Worm (Caenorhabditis elegans): ENCODE results near the gene hrg-7.

Gene hrg-7

ce11 chrV:12741684-12742083, at the start of gene hrg-7:
Gene hrg-7 (plus strand): TSS chrV:12742041.
- TF ChIP-seq ceh-9 (tag; optimal IDR thresholded peaks at IDR 0.05) (no peak), eyg-1 (tag; optimal IDR thresholded peaks at IDR 0.05) (no peak), sox-2 (GFP tag; IDR thresholded peaks at IDR 0.05) (no peak), ceh-30 (tag; optimal IDR thresholded peaks at IDR 0.05) (no peak), unc-42 (tag; optimal IDR thresholded peaks at IDR 0.05) (no peak), ceh-6 (GFP tag; optimal IDR thresholded peaks at IDR 0.05) (no peak), sox-4 (tag; optimal IDR thresholded peaks at IDR 0.05) (no peak), hlh-6 (tag; optimal IDR thresholded peaks at IDR 0.05) (no peak), tbx-7 (tag; optimal IDR thresholded peaks at IDR 0.05) (no peak), npax-4 (tag; optimal IDR thresholded peaks at IDR 0.05) (no peak), K02D7.2 (tag; optimal IDR thresholded peaks at IDR 0.05) (no peak), pha-4 (tag; optimal IDR thresholded peaks at IDR 0.05) (no peak), ttx-3 (tag; optimal IDR thresholded peaks at IDR 0.05) (no peak), ceh-45 (GFP tag; IDR thresholded peaks at IDR 0.05) (no peak), pros-1 (tag; optimal IDR thresholded peaks at IDR 0.05) (no peak), ceh-22 (tag; optimal IDR thresholded peaks at IDR 0.05) (no peak), lim-6 (tag; optimal IDR thresholded peaks at IDR 0.05) (no peak), elt-2 (tag; optimal IDR thresholded peaks at IDR 0.05) (no peak), C08G9.2 (tag; optimal IDR thresholded peaks at IDR 0.05) (no peak), nfya-1 (tag; optimal IDR thresholded peaks at IDR 0.05) (no peak)

- TF ChIP-seq hlh-30 (tag; optimal IDR thresholded peaks at IDR 0.05; ENCODE audit: insufficient read depth) (no peak), K02D7.2 (tag; optimal IDR thresholded peaks at IDR 0.05) (no peak), unc-55 (GFP tag; optimal IDR thresholded peaks at IDR 0.05) (no peak), K09A11.1 (tag; optimal IDR thresholded peaks at IDR 0.05; ENCODE audit: insufficient read depth) (no peak), C08G9.2 (tag; optimal IDR thresholded peaks at IDR 0.05) (no peak), unc-42 (tag; optimal IDR thresholded peaks at IDR 0.05) (no peak), zip-5 (tag; optimal IDR thresholded peaks at IDR 0.05) (no peak), ceh-45 (GFP tag; IDR thresholded peaks at IDR 0.05) (no peak), madf-2 (tag; optimal IDR thresholded peaks at IDR 0.05) (no peak), tbx-2 (tag; optimal IDR thresholded peaks at IDR 0.05) (no peak), npax-4 (tag; optimal IDR thresholded peaks at IDR 0.05) (no peak)
Measured at ce11 chrV:12695155-12695554, 46.7 kb upstream of the hrg-7 start, which contains the start of gene parn-1. Gene parn-1 (minus strand): TSS chrV:12695255.

ce11 chrV:12695968-12696367, 45.9 kb upstream of the hrg-7 start, which contains the start of gene K10C8.4:
Gene K10C8.4 (plus strand): TSS chrV:12696268.
- TF ChIP-seq syd-9 (tag; optimal IDR thresholded peaks at IDR 0.05) (no peak), K09A11.1 (tag; optimal IDR thresholded peaks at IDR 0.05; ENCODE audit: insufficient read depth) (no peak), hlh-15 (tag; optimal IDR thresholded peaks at IDR 0.05) (no peak), ceh-30 (tag; optimal IDR thresholded peaks at IDR 0.05) (no peak), ceh-14 (tag; optimal IDR thresholded peaks at IDR 0.05) (no peak), tbx-2 (tag; optimal IDR thresholded peaks at IDR 0.05) (no peak)

- TF ChIP-seq pha-2 (tag; optimal IDR thresholded peaks at IDR 0.05) (no peak), nfya-1 (tag; optimal IDR thresholded peaks at IDR 0.05) (no peak), K02D7.2 (tag; optimal IDR thresholded peaks at IDR 0.05) (no peak), ceh-19 (GFP tag; optimal IDR thresholded peaks at IDR 0.05) (no peak), fax-1 (tag; optimal IDR thresholded peaks at IDR 0.05) (no peak)
Measured at ce11 chrV:12696790-12697189, 45.1 kb upstream of the hrg-7 start.

- peak; percentile 21 for TF ChIP-seq hlh-30 (tag; optimal IDR thresholded peaks at IDR 0.05; ENCODE audit: insufficient read depth)
- no peak for TF ChIP-seq ceh-24 (tag; optimal IDR thresholded peaks at IDR 0.05)
Measured at ce11 chrV:12697364-12697901, 44.4 kb upstream of the hrg-7 start, which contains the start of gene istr-1. Gene istr-1 (plus strand): TSS chrV:12697858.

Measured in whole organism, late embryonic.